Fruit fly (Drosophila melanogaster) whole organism, embryonic: ENCODE data around the gene CG14803.

Source experiments
- Antp ChIP-seq: fragments of 200-800 bp; sonication (Bioruptor generic); optimal IDR thresholded peaks from 3 replicates; lab custom pipeline; 2016; ENCODE audit warnings: missing biosample characterization, missing genetic modification characterization
- CG15073 ChIP-seq: fragments of 200-800 bp; sonication (Bioruptor generic); optimal IDR thresholded peaks from 2 replicates; lab custom pipeline; 2016; ENCODE audit warnings: missing biosample characterization, missing genetic modification characterization
- CG15514 ChIP-seq: fragments of 200-800 bp; sonication (Bioruptor generic); optimal IDR thresholded peaks from 3 replicates; lab custom pipeline; 2017; ENCODE audit warnings: missing biosample characterization, missing genetic modification characterization, mild to moderate bottlenecking, moderate library complexity, missing genetic modification reagents
- CG18764 ChIP-seq: fragments of 200-800 bp; sonication (Bioruptor generic); optimal IDR thresholded peaks from 3 replicates; lab custom pipeline; 2016; ENCODE audit warnings: missing biosample characterization, missing genetic modification characterization
- CG2120 ChIP-seq: fragments of 200-800 bp; sonication (Bioruptor generic); optimal IDR thresholded peaks from 3 replicates; lab custom pipeline; 2016; ENCODE audit warnings: missing biosample characterization, missing genetic modification characterization
- CG31365 ChIP-seq: fragments of 200-800 bp; sonication (Bioruptor generic); optimal IDR thresholded peaks from 2 replicates; lab custom pipeline; 2018; ENCODE audit warnings: missing biosample characterization, mild to moderate bottlenecking, missing genetic modification characterization
- CG6765 ChIP-seq: fragments of 200-800 bp; sonication (Bioruptor generic); optimal IDR thresholded peaks from 3 replicates; lab custom pipeline; 2017; ENCODE audit warnings: missing biosample characterization, mild to moderate bottlenecking, missing genetic modification characterization
- CG7786 ChIP-seq: fragments of 200-800 bp; sonication (Bioruptor generic); optimal IDR thresholded peaks from 2 replicates; lab custom pipeline; 2016; ENCODE audit warnings: missing biosample characterization, missing genetic modification characterization
- CG7963 ChIP-seq: fragments of 200-800 bp; sonication (Bioruptor generic); IDR thresholded peaks from 3 replicates; pipeline ENCODE4 v1.3.6; 2022; ENCODE audit warnings: missing biosample characterization, missing genetic modification characterization; ENCODE audit not compliant: partially characterized antibody
- CG9609 ChIP-seq: fragments of 200-800 bp; sonication (Bioruptor generic); optimal IDR thresholded peaks from 3 replicates; lab custom pipeline; 2016; ENCODE audit warnings: missing biosample characterization, missing genetic modification characterization
- CTCF ChIP-seq: fragments of 200-800 bp; sonication (Bioruptor generic); optimal IDR thresholded peaks from 2 replicates; lab custom pipeline; 2017; ENCODE audit warnings: missing biosample characterization, mild to moderate bottlenecking, missing genetic modification characterization, moderate library complexity
- Dp ChIP-seq: fragments of 200-800 bp; sonication (Bioruptor generic); optimal IDR thresholded peaks from 2 replicates; lab custom pipeline; 2018; ENCODE audit warnings: missing biosample characterization, mild to moderate bottlenecking, missing genetic modification characterization, moderate library complexity
- E2f2 ChIP-seq: fragments of 200-800 bp; sonication (Bioruptor generic); IDR thresholded peaks from 2 replicates; pipeline ENCODE4 v1.3.6; 2022; ENCODE audit warnings: missing biosample characterization, missing genetic modification characterization
- Gsc ChIP-seq: fragments of 200-800 bp; sonication (Bioruptor generic); IDR thresholded peaks from 2 replicates; pipeline ENCODE4 v1.3.6; 2022; ENCODE audit warnings: missing biosample characterization, missing genetic modification characterization
- HHEX ChIP-seq: fragments of 200-800 bp; sonication (Bioruptor generic); optimal IDR thresholded peaks from 3 replicates; lab custom pipeline; 2017; ENCODE audit warnings: missing biosample characterization, mild to moderate bottlenecking, missing genetic modification characterization, missing genetic modification reagents
- Med ChIP-seq: fragments of 200-800 bp; sonication (Bioruptor generic); peaks from one replicate; lab custom pipeline; 2016; ENCODE audit warnings: missing biosample characterization, missing genetic modification characterization, mild to moderate bottlenecking, inconsistent platforms, moderate library complexity
- Poxn ChIP-seq: fragments of 200-800 bp; sonication (Bioruptor generic); IDR thresholded peaks from 2 replicates; pipeline ENCODE4 v1.3.6; 2022; ENCODE audit warnings: missing biosample characterization, missing genetic modification characterization
- Ptx1 ChIP-seq: fragments of 200-800 bp; sonication (Bioruptor generic); IDR thresholded peaks from 2 replicates; pipeline ENCODE4 v1.3.6; 2022; ENCODE audit warnings: missing biosample characterization, missing genetic modification characterization
- Sry-δ ChIP-seq: fragments of 200-800 bp; sonication (Bioruptor generic); optimal IDR thresholded peaks from 2 replicates; lab custom pipeline; 2016; ENCODE audit warnings: missing biosample characterization, missing genetic modification characterization
- ap ChIP-seq: fragments of 200-800 bp; sonication (Bioruptor generic); IDR thresholded peaks from 2 replicates; pipeline ENCODE4 v1.3.6; 2022; ENCODE audit warnings: missing biosample characterization, missing genetic modification characterization
- br ChIP-seq: fragments of >200 bp; optimal IDR thresholded peaks from 2 replicates; lab custom pipeline; 2017
- chm ChIP-seq: fragments of 200-800 bp; sonication (Bioruptor generic); IDR thresholded peaks from 2 replicates; pipeline ENCODE4 v1.3.6; 2022; ENCODE audit warnings: missing biosample characterization, missing genetic modification characterization
- dmrt11E ChIP-seq: fragments of 200-800 bp; sonication (Bioruptor generic); optimal IDR thresholded peaks from 3 replicates; lab custom pipeline; 2018; ENCODE audit warnings: missing biosample characterization, mild to moderate bottlenecking, missing genetic modification characterization, moderate library complexity
- exex ChIP-seq: fragments of 200-800 bp; sonication (Bioruptor generic); optimal IDR thresholded peaks from 4 replicates; lab custom pipeline; 2018; ENCODE audit warnings: missing biosample characterization, mild to moderate bottlenecking, missing genetic modification characterization, moderate library complexity
- gfzf ChIP-seq: fragments of 200-800 bp; sonication (Bioruptor generic); optimal IDR thresholded peaks from 2 replicates; lab custom pipeline; 2016; ENCODE audit warnings: missing biosample characterization, mild to moderate bottlenecking, missing genetic modification characterization, moderate library complexity
- kay ChIP-seq: fragments of 200-800 bp; sonication (Bioruptor generic); optimal IDR thresholded peaks from 2 replicates; lab custom pipeline; 2016; ENCODE audit warnings: missing biosample characterization, missing genetic modification characterization
- pita ChIP-seq: fragments of 200-800 bp; sonication (Bioruptor generic); optimal IDR thresholded peaks from 2 replicates; lab custom pipeline; 2017; ENCODE audit warnings: missing biosample characterization, mild to moderate bottlenecking, missing genetic modification characterization
- pzg ChIP-seq: fragments of 200-800 bp; sonication (Bioruptor generic); optimal IDR thresholded peaks from 3 replicates; lab custom pipeline; 2018; ENCODE audit warnings: missing biosample characterization, mild to moderate bottlenecking, missing genetic modification characterization, moderate library complexity
- sna ChIP-seq: fragments of 200-800 bp; sonication (Bioruptor generic); IDR thresholded peaks from 2 replicates; pipeline ENCODE4 v1.3.6; 2022; ENCODE audit warnings: missing biosample characterization, missing genetic modification characterization; ENCODE audit not compliant: partially characterized antibody
- stwl ChIP-seq: fragments of 200-800 bp; sonication (Bioruptor generic); optimal IDR thresholded peaks from 3 replicates; lab custom pipeline; 2018; ENCODE audit warnings: missing biosample characterization, mild to moderate bottlenecking, missing genetic modification characterization, moderate library complexity
- tup ChIP-seq: fragments of 200-800 bp; sonication (Bioruptor generic); optimal IDR thresholded peaks from 2 replicates; lab custom pipeline; 2016; ENCODE audit warnings: missing biosample characterization, mild to moderate bottlenecking, missing genetic modification characterization, moderate library complexity
- wdn ChIP-seq: fragments of 200-800 bp; sonication (Bioruptor generic); IDR thresholded peaks from 2 replicates; pipeline ENCODE4 v1.3.6; 2022; ENCODE audit warnings: missing biosample characterization, missing genetic modification characterization
- zen ChIP-seq: fragments of 200-800 bp; sonication (Bioruptor generic); optimal IDR thresholded peaks from 3 replicates; lab custom pipeline; 2018; ENCODE audit warnings: missing biosample characterization, mild to moderate bottlenecking, missing genetic modification characterization, moderate library complexity

Gene CG14803

DNA sequence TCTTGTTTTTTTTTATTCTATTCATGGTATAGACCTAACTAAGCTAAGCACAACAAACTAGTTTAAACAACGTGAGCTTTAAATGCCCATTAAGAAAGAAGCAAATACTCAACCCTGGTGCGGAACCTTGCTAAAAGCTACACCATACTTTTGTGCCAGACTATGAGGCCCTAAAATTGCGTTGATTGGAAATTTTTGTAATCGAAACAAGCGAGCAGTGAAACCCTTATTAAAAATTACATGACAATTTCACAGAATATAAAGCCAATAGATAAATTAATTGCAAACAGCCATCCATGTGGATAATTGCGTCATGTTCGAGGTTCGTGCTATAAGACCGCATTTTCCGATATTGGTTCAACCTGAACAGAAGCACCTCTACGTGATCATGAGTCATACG is 49.6 kb upstream of the CG14803 start (continued):
- TF ChIP-seq zen (tag; lab: Kevin White, UChicago): peak; percentile 31
- TF ChIP-seq kay (GFP tag; lab: Kevin White, UChicago): peak; percentile 67
- TF ChIP-seq Med: peak; percentile 73
- TF ChIP-seq tup (GFP tag; lab: Kevin White, UChicago): no peak
- no peak for TF ChIP-seq wdn
- peak; percentile 30 for TF ChIP-seq exex (tag; lab: Kevin White, UChicago)
- TF ChIP-seq chm (GFP tag; lab: Robert Waterston, UW): no peak
- no peak for TF ChIP-seq ap (GFP tag; lab: Robert Waterston, UW)

DNA sequence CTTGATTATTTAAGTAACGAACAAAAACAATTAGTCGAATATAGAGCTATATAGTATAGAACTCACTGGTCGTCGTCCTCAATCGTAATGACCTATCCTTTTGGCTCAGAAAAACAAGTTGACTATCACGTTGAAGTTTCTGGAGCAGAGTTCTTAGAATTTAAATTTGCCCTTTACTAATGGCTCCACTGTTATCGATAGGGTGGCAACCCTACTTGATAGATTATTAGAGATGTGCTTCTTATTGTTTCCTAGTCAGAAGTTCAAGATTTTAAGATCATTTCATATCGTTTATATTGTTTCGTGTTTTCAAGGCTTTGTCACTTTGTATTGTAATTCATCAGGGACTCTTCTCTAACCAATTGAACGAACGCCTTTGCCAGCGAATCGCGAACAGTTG is 48.4 kb upstream of the CG14803 start, which contains the start of gene CG14810:
Gene CG14810, minus strand, starts transcription at position 101 of the 400 bp plus-strand sequence.
- no peak for TF ChIP-seq CG7963 (GFP tag; lab: Robert Waterston, UW)
- peak; percentile 12 for TF ChIP-seq Sry-δ (GFP tag; lab: Kevin White, UChicago)

DNA sequence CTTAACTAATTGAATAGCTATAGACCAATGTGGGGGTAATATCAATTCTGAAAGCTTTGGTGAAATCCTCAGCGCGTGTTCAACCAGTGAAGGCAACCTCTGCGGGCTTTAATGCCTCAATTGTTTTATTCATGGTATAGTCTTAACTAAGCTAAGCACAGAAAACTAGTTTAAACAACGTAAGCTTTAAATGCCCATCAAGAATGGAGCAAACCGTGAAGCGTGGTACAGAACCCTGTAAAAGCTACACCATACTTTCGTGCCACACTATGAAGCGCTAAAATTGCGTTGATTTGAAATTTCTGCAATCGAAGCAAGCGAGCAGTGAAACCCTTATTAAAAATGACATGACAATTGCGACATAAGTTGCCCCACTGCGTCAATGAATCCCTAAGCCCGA is 47.6 kb upstream of the CG14803 start:
- TF ChIP-seq Ptx1 (GFP tag; lab: Robert Waterston, UW) (no peak), CG7786 (GFP tag; lab: Kevin White, UChicago) (no peak), Gsc (no peak), CG15514 (GFP tag; lab: Kevin White, UChicago) (peak; percentile 20), Poxn (GFP tag; lab: Robert Waterston, UW) (no peak), gfzf (GFP tag; lab: Kevin White, UChicago) (peak; percentile 30), Med (peak; percentile 25), HHEX (GFP tag; lab: Kevin White, UChicago) (no peak), E2f2 (GFP tag; lab: Robert Waterston, UW) (peak; percentile 68), br (lab: Kevin White, UChicago) (no peak), pita (GFP tag; lab: Kevin White, UChicago) (peak; percentile 17), Antp (GFP tag; lab: Kevin White, UChicago) (no peak), Dp (peak; percentile 59), CTCF (GFP tag; lab: Kevin White, UChicago) (peak; percentile 51), CG15073 (GFP tag; lab: Kevin White, UChicago) (no peak), CG6765 (GFP tag; lab: Kevin White, UChicago) (no peak), CG2120 (GFP tag; lab: Kevin White, UChicago) (no peak), CG9609 (GFP tag; lab: Kevin White, UChicago) (no peak), sna (GFP tag; lab: Robert Waterston, UW) (no peak), stwl (tag; lab: Kevin White, UChicago) (no peak), pzg (GFP tag; lab: Kevin White, UChicago) (peak; percentile 24)

DNA sequence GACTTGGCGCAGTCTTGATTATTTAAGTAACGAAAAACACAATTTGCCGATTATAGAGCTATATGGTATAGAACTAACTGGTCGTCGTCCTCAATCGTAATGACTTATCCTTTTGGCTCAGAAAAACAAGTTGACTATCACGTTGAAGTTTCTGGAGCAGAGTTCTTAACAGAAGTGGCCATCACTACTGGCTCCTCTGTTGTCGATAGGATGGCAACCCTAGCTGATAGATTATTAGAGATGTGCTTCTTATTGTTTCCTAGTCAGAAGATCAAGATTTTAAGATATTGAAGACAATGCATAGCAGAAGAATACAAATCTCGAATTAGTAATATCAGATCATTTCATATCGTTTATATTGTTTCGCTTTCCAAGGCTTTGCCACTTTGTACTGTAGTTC is 46.4 kb upstream of the CG14803 start, which contains the start of gene CG14811:
Gene CG14811, minus strand, starts transcription at position 101 of the 400 bp plus-strand sequence.
- no peak for TF ChIP-seq CG31365 (tag; lab: Kevin White, UChicago)
- TF ChIP-seq CG18764: no peak
- peak; percentile 13 for TF ChIP-seq Sry-δ (GFP tag; lab: Kevin White, UChicago)
- no peak for TF ChIP-seq dmrt11E (tag; lab: Kevin White, UChicago)
- TF ChIP-seq stwl (tag; lab: Kevin White, UChicago): peak; percentile 10
